Worm (Caenorhabditis elegans) whole organism, L1 larva: Measurements from ENCODE around the gene C05D9.4.

Experiments used
- C04F5.9 ChIP-seq: sonication (generic microtip); optimal IDR thresholded peaks from 2 replicates; lab custom pipeline; 2016; ENCODE audit warnings: missing genetic modification characterization, missing compliant biosample characterization
- C34B4.2 ChIP-seq: sonication (generic microtip); optimal IDR thresholded peaks from 2 replicates; lab custom pipeline; 2017; ENCODE audit warnings: mild to moderate bottlenecking, missing genetic modification characterization, missing compliant biosample characterization
- Y116A8C.19 ChIP-seq: sonication (generic microtip); optimal IDR thresholded peaks from 2 replicates; lab custom pipeline; 2016; ENCODE audit warnings: missing compliant biosample characterization, missing genetic modification characterization, borderline replicate concordance
- aha-1 ChIP-seq: fragments of 150-350 bp; optimal IDR thresholded peaks from 2 replicates; lab custom pipeline; 2014; ENCODE audit warnings: missing biosample characterization, missing genetic modification characterization
- alr-1 ChIP-seq: fragments of 200-800 bp; sonication (Bioruptor generic); optimal IDR thresholded peaks from 2 replicates; lab custom pipeline; 2018; ENCODE audit warnings: borderline replicate concordance, mild to moderate bottlenecking, missing genetic modification characterization, missing compliant biosample characterization
- blmp-1 ChIP-seq: fragments of 150-350 bp; optimal IDR thresholded peaks from 2 replicates; lab custom pipeline; 2014; ENCODE audit warnings: missing biosample characterization, missing genetic modification characterization
- ceh-63 ChIP-seq: fragments of 200-800 bp; sonication (Bioruptor generic); optimal IDR thresholded peaks from 2 replicates; lab custom pipeline; 2018; ENCODE audit warnings: mild to moderate bottlenecking, missing genetic modification characterization, missing compliant biosample characterization
- ceh-8 ChIP-seq: fragments of 200-800 bp; sonication (Bioruptor generic); optimal IDR thresholded peaks from 2 replicates; lab custom pipeline; 2018; ENCODE audit warnings: mild to moderate bottlenecking, missing genetic modification characterization, moderate library complexity, missing compliant biosample characterization
- ceh-82 ChIP-seq, 3 experiments: fragments of 150-350 bp in 1 of 3; sonication (generic microtip) in 2 of 3; optimal IDR thresholded peaks; 2 replicates each; lab custom pipeline; 2014 to 2017; ENCODE audit warnings: missing biosample characterization in 3 of 3, missing genetic modification characterization in 3 of 3
- ceh-90 ChIP-seq: sonication (generic microtip); optimal IDR thresholded peaks from 2 replicates; lab custom pipeline; 2016; ENCODE audit warnings: missing genetic modification characterization, missing compliant biosample characterization
- ces-1 ChIP-seq: fragments of 150-350 bp; optimal IDR thresholded peaks from 2 replicates; lab custom pipeline; 2014; ENCODE audit warnings: missing biosample characterization, missing genetic modification reagents, missing genetic modification characterization
- dpl-1 ChIP-seq, 3 experiments: fragments of 150-350 bp in 2 of 3; sonication (generic microtip) in 1 of 3; optimal IDR thresholded peaks; 2 replicates each; lab custom pipeline; 2014 to 2017; ENCODE audit warnings: missing biosample characterization in 3 of 3, missing genetic modification characterization in 3 of 3, missing genetic modification reagents in 3 of 3
- efl-1 ChIP-seq, 4 experiments: fragments of 150-350 bp; optimal IDR thresholded peaks in 3 of 4; peaks in 1 of 4; 1 replicate in 1 of 4; 2 replicates in 3 of 4; lab custom pipeline; 2014; ENCODE audit warnings: missing biosample characterization in 2 of 4, missing genetic modification characterization in 2 of 4, missing genetic modification reagents in 2 of 4
- efl-3 ChIP-seq: fragments of 200-800 bp; sonication (Bioruptor generic); optimal IDR thresholded peaks from 2 replicates; lab custom pipeline; 2018; ENCODE audit warnings: mild to moderate bottlenecking, missing genetic modification characterization, missing compliant biosample characterization
- egl-13 ChIP-seq: sonication (generic microtip); optimal IDR thresholded peaks from 2 replicates; lab custom pipeline; 2016; ENCODE audit warnings: missing genotype, missing genetic modification reagents, missing genetic modification characterization, missing compliant biosample characterization
- egl-27 ChIP-seq, 2 experiments: fragments of 150-350 bp in 1 of 2; sonication (generic microtip); optimal IDR thresholded peaks; 3 replicates each; lab custom pipeline; 2017 to 2018; ENCODE audit warnings: missing biosample characterization in 2 of 2, missing genetic modification characterization in 2 of 2, missing genetic modification reagents in 2 of 2
- elt-2 ChIP-seq: sonication (generic microtip); optimal IDR thresholded peaks from 2 replicates; lab custom pipeline; 2016; ENCODE audit warnings: missing genetic modification characterization, mild to moderate bottlenecking, inconsistent platforms, missing compliant biosample characterization, missing genetic modification reagents
- ets-5 ChIP-seq: fragments of 200-800 bp; sonication (Bioruptor generic); IDR thresholded peaks from 2 replicates; pipeline ENCODE4 v1.3.6; 2022; ENCODE audit warnings: missing genetic modification characterization, missing compliant biosample characterization
- fkh-10 ChIP-seq: sonication (generic microtip); optimal IDR thresholded peaks from 2 replicates; lab custom pipeline; 2017; ENCODE audit warnings: missing biosample characterization, missing genetic modification reagents, missing genetic modification characterization
- fkh-4 ChIP-seq: sonication (generic microtip); optimal IDR thresholded peaks from 2 replicates; lab custom pipeline; 2016; ENCODE audit warnings: missing compliant biosample characterization, missing genetic modification characterization, borderline replicate concordance
- fkh-8 ChIP-seq: sonication (generic microtip); optimal IDR thresholded peaks from 2 replicates; lab custom pipeline; 2016; ENCODE audit warnings: mild to moderate bottlenecking, missing genetic modification characterization, missing compliant biosample characterization
- fos-1 ChIP-seq: fragments of 150-350 bp; optimal IDR thresholded peaks from 2 replicates; lab custom pipeline; 2014; ENCODE audit warnings: missing biosample characterization, missing genetic modification characterization
- grh-1 ChIP-seq: fragments of 200-800 bp; sonication (Bioruptor generic); IDR thresholded peaks from 2 replicates; pipeline ENCODE4 v1.3.6; 2022; ENCODE audit warnings: missing genetic modification reagents, missing genetic modification characterization, missing compliant biosample characterization
- hlh-4 ChIP-seq: sonication (generic microtip); optimal IDR thresholded peaks from 2 replicates; lab custom pipeline; 2016; ENCODE audit warnings: mild to moderate bottlenecking, missing genetic modification characterization, missing compliant biosample characterization
- hpl-2 ChIP-seq: fragments of 150-350 bp; optimal IDR thresholded peaks from 2 replicates; lab custom pipeline; 2014; ENCODE audit warnings: missing biosample characterization, missing genetic modification reagents, missing genetic modification characterization
- isw-1 ChIP-seq: fragments of 200-800 bp; sonication (Bioruptor generic); IDR thresholded peaks from 2 replicates; pipeline ENCODE4 v1.3.6; 2022; ENCODE audit warnings: missing genetic modification characterization, missing compliant biosample characterization
- lin-13 ChIP-seq: fragments of 150-350 bp; optimal IDR thresholded peaks from 2 replicates; lab custom pipeline; 2014; ENCODE audit warnings: missing biosample characterization, missing genetic modification reagents, missing genetic modification characterization
- lin-14 ChIP-seq: fragments of 200-800 bp; sonication (Bioruptor generic); optimal IDR thresholded peaks from 2 replicates; lab custom pipeline; 2018; ENCODE audit warnings: mild to moderate bottlenecking, missing genetic modification characterization, moderate library complexity, missing compliant biosample characterization
- lin-15B ChIP-seq: fragments of 150-350 bp; sonication (generic microtip); optimal IDR thresholded peaks from 3 replicates; lab custom pipeline; 2014; ENCODE audit warnings: missing biosample characterization, missing genetic modification characterization
- lin-39 ChIP-seq: fragments of 150-350 bp; optimal IDR thresholded peaks from 2 replicates; lab custom pipeline; 2014; ENCODE audit warnings: missing biosample characterization, missing genetic modification reagents, missing genetic modification characterization
- lir-3 ChIP-seq: sonication (generic microtip); optimal IDR thresholded peaks from 2 replicates; lab custom pipeline; 2016; ENCODE audit warnings: mild to moderate bottlenecking, missing genetic modification characterization, moderate library complexity, missing compliant biosample characterization; ENCODE audit not compliant: poor library complexity
- lsy-2 ChIP-seq, 2 experiments: fragments of 150-350 bp; optimal IDR thresholded peaks; 2 replicates each; lab custom pipeline; 2014; ENCODE audit warnings: missing biosample characterization in 2 of 2, missing genetic modification characterization in 2 of 2
- mab-9 ChIP-seq: fragments of 200-800 bp; sonication (Bioruptor generic); IDR thresholded peaks from 2 replicates; pipeline ENCODE4 v1.3.6; 2022; ENCODE audit warnings: missing genetic modification reagents, missing genetic modification characterization, missing compliant biosample characterization
- mep-1 ChIP-seq: fragments of 150-350 bp; optimal IDR thresholded peaks from 2 replicates; lab custom pipeline; 2014; ENCODE audit warnings: missing biosample characterization, missing genetic modification characterization
- nhr-11 ChIP-seq: fragments of 150-350 bp; optimal IDR thresholded peaks from 2 replicates; lab custom pipeline; 2014; ENCODE audit warnings: missing biosample characterization, missing genetic modification characterization
- nhr-237 ChIP-seq: fragments of 150-350 bp; optimal IDR thresholded peaks from 2 replicates; lab custom pipeline; 2014; ENCODE audit warnings: missing biosample characterization, missing genetic modification characterization
- nhr-71 ChIP-seq: sonication (generic microtip); optimal IDR thresholded peaks from 2 replicates; lab custom pipeline; 2016; ENCODE audit warnings: mild to moderate bottlenecking, missing genetic modification characterization, moderate library complexity, missing compliant biosample characterization
- nhr-77 ChIP-seq: fragments of 150-350 bp; optimal IDR thresholded peaks from 2 replicates; lab custom pipeline; 2014; ENCODE audit warnings: missing biosample characterization, missing genetic modification characterization
- nhr-85 ChIP-seq: sonication (generic microtip); peaks from one replicate; lab custom pipeline; 2016; ENCODE audit warnings: missing genetic modification characterization, inconsistent platforms, missing compliant biosample characterization
- nhr-90 ChIP-seq: sonication (generic microtip); optimal IDR thresholded peaks from 2 replicates; lab custom pipeline; 2016; ENCODE audit warnings: mild to moderate bottlenecking, missing genetic modification characterization, missing compliant biosample characterization; ENCODE audit not compliant: poor library complexity
- rnt-1 ChIP-seq: sonication (generic microtip); optimal IDR thresholded peaks from 2 replicates; lab custom pipeline; 2016; ENCODE audit warnings: mild to moderate bottlenecking, missing genetic modification characterization, moderate library complexity, missing compliant biosample characterization
- skn-1 ChIP-seq: fragments of 150-350 bp; optimal IDR thresholded peaks from 2 replicates; lab custom pipeline; 2014; ENCODE audit warnings: missing biosample characterization, missing genetic modification characterization
- snpc-4 ChIP-seq: fragments of 150-350 bp; optimal IDR thresholded peaks from 2 replicates; lab custom pipeline; 2014; ENCODE audit warnings: missing biosample characterization, missing genetic modification characterization
- snu-23 ChIP-seq: sonication (generic microtip); optimal IDR thresholded peaks from 2 replicates; lab custom pipeline; 2016; ENCODE audit warnings: missing genetic modification characterization, missing compliant biosample characterization
- sox-4 ChIP-seq: sonication (generic microtip); optimal IDR thresholded peaks from 2 replicates; lab custom pipeline; 2016; ENCODE audit warnings: missing genetic modification characterization, missing compliant biosample characterization
- sptf-1 ChIP-seq: fragments of 150-350 bp; optimal IDR thresholded peaks from 2 replicates; lab custom pipeline; 2014; ENCODE audit warnings: missing biosample characterization, missing genetic modification characterization
- sup-37 ChIP-seq: fragments of 200-800 bp; sonication (Bioruptor generic); optimal IDR thresholded peaks from 2 replicates; lab custom pipeline; 2018; ENCODE audit warnings: mild to moderate bottlenecking, missing genetic modification characterization, missing compliant biosample characterization
- tbx-2 ChIP-seq: sonication (generic microtip); optimal IDR thresholded peaks from 2 replicates; lab custom pipeline; 2016; ENCODE audit warnings: missing genetic modification characterization, missing compliant biosample characterization
- unc-62 ChIP-seq: fragments of 150-350 bp; optimal IDR thresholded peaks from 2 replicates; lab custom pipeline; 2014; ENCODE audit warnings: missing biosample characterization, missing genetic modification reagents, missing genetic modification characterization
- xbp-1 ChIP-seq: sonication (generic microtip); optimal IDR thresholded peaks from 2 replicates; lab custom pipeline; 2016; ENCODE audit warnings: missing genetic modification characterization, missing compliant biosample characterization
- zip-4 ChIP-seq: fragments of 200-800 bp; sonication (Bioruptor generic); optimal IDR thresholded peaks from 2 replicates; lab custom pipeline; 2018; ENCODE audit warnings: mild to moderate bottlenecking, missing genetic modification characterization, moderate library complexity, missing compliant biosample characterization

The C05D9.4 gene

DNA sequence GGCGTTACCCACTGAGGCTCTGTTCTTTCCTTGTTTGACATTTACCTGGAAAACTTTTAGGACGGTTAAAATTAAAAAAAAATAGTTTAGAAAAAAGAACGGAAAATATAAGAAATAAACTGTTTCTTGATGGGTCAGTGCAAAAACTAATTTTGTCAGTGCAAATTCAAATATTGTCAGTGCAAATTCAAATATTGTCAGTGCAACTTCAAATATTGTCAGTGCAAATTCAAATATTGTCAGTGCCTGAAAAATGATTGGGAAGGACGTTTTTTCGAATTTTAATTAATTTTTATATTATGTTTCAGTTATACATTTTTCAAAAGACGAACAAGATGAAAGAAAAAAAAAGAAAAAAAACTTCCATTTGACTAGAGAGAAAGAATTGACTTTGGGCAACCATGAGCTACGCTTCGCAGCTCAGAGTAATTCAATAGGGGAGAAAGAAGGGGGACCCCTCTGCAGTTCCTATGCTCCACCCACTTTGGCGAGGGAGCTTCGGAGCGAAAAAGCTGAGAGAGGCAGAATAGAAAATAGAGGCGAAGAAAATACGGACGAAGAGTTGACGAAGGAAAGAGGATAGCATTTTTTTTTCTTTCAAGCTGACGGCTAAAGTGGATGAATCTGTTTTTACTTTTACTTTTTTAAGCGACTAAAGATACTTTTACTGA is 45.3 kb upstream of the C05D9.4 start, which contains the start of gene unc-1:
Gene unc-1 (minus strand): TSS at position 51 of the 671 bp plus-strand sequence.
- TF ChIP-seq rnt-1 (tag; lab: Kevin White, UChicago) (peak; percentile 25), efl-1 (optimal IDR thresholded peaks at IDR 0.05; lab: Kevin White, UChicago) (no peak), efl-1 (GFP tag; optimal IDR thresholded peaks at IDR 0.05 in 1 of 2; lab: Kevin White, UChicago) (no peak), fos-1 (tag; lab: Kevin White, UChicago) (no peak), grh-1 (no peak), ceh-82 (tag; optimal IDR thresholded peaks at IDR 0.05; lab: Kevin White, UChicago) (peak in 1 of 3 experiments; percentile 55), isw-1 (GFP tag; lab: Robert Waterston, UW) (no peak), fkh-8 (tag; lab: Kevin White, UChicago) (no peak), nhr-237 (tag; lab: Kevin White, UChicago) (no peak), Y116A8C.19 (tag; lab: Kevin White, UChicago) (no peak), sup-37 (GFP tag; lab: Kevin White, UChicago) (no peak), mab-9 (GFP tag; lab: Robert Waterston, UW) (no peak), zip-4 (GFP tag; lab: Kevin White, UChicago) (no peak), sox-4 (no peak), tbx-2 (tag; lab: Kevin White, UChicago) (peak; percentile 12), ets-5 (GFP tag; lab: Robert Waterston, UW) (no peak), egl-27 (tag; optimal IDR thresholded peaks at IDR 0.05; lab: Kevin White, UChicago) (no peak), lir-3 (tag; lab: Kevin White, UChicago) (no peak), nhr-11 (tag; lab: Kevin White, UChicago) (no peak), snpc-4 (tag; lab: Kevin White, UChicago) (no peak), snu-23 (GFP tag; lab: Kevin White, UChicago) (peak; percentile 15), efl-3 (no peak), blmp-1 (tag; lab: Kevin White, UChicago) (no peak), fkh-4 (tag; lab: Kevin White, UChicago) (no peak), ceh-8 (GFP tag; lab: Kevin White, UChicago) (no peak), C04F5.9 (tag; lab: Kevin White, UChicago) (no peak), unc-62 (no peak), ceh-63 (no peak), nhr-85 (tag; lab: Kevin White, UChicago) (no peak), C34B4.2 (tag; lab: Kevin White, UChicago) (no peak), nhr-90 (tag; lab: Kevin White, UChicago) (no peak), aha-1 (no peak), fkh-10 (GFP tag; lab: Kevin White, UChicago) (peak; percentile 36), hpl-2 (no peak), lin-14 (GFP tag; lab: Kevin White, UChicago) (peak; percentile 87), hlh-4 (tag; lab: Kevin White, UChicago) (no peak), mep-1 (peak; percentile 37), elt-2 (tag; lab: Kevin White, UChicago) (no peak), lin-39 (tag; lab: Kevin White, UChicago) (no peak), dpl-1 (GFP tag; optimal IDR thresholded peaks at IDR 0.05; lab: Kevin White, UChicago) (no peak), egl-13 (tag; lab: Kevin White, UChicago) (no peak), lin-13 (GFP tag; lab: Kevin White, UChicago) (no peak), nhr-77 (tag; lab: Kevin White, UChicago) (no peak), alr-1 (no peak), skn-1 (peak; percentile 17), ceh-90 (tag; lab: Kevin White, UChicago) (no peak), lsy-2 (tag; optimal IDR thresholded peaks at IDR 0.05; lab: Kevin White, UChicago) (peak; percentile 13 to 37), lin-15B (tag; lab: Kevin White, UChicago) (no peak), ces-1 (GFP tag; lab: Kevin White, UChicago) (peak; percentile 62), xbp-1 (tag; lab: Kevin White, UChicago) (no peak), nhr-71 (tag; lab: Kevin White, UChicago) (peak; percentile 28), sptf-1 (tag; lab: Kevin White, UChicago) (no peak)
